Fruit fly (Drosophila melanogaster) whole organism, adult: ENCODE results near the gene Jhbp4.
A peak's percentile ranks its signal among the peaks of the same experiment; 100 is the strongest.

Experiments used
- CG11617 ChIP-seq: fragments of 200-800 bp; sonication (Bioruptor generic); optimal IDR thresholded peaks from 2 replicates; lab custom pipeline; 2017; ENCODE audit warnings: mild to moderate bottlenecking, missing biosample characterization, missing genetic modification reagents, missing genetic modification characterization
- CG12768 ChIP-seq: fragments of 200-800 bp; sonication (Bioruptor generic); optimal IDR thresholded peaks from 2 replicates; lab custom pipeline; 2017; ENCODE audit warnings: missing biosample characterization, missing genetic modification characterization, mild to moderate bottlenecking, moderate library complexity, missing genetic modification reagents
- CG1620 ChIP-seq: fragments of 200-800 bp; sonication (Bioruptor generic); optimal IDR thresholded peaks from 2 replicates; lab custom pipeline; 2016; ENCODE audit warnings: missing biosample characterization, missing genetic modification characterization
- CG5204 ChIP-seq: fragments of 200-800 bp; sonication (Bioruptor generic); optimal IDR thresholded peaks from 2 replicates; lab custom pipeline; 2016; ENCODE audit warnings: missing biosample characterization, missing genetic modification characterization
- CG7045 ChIP-seq: fragments of 200-800 bp; sonication (Bioruptor generic); optimal IDR thresholded peaks from 2 replicates; lab custom pipeline; 2017; ENCODE audit warnings: missing biosample characterization, mild to moderate bottlenecking, missing genetic modification characterization
- Clk ChIP-seq: fragments of 200-800 bp; sonication (Bioruptor generic); optimal IDR thresholded peaks from 2 replicates; lab custom pipeline; 2017; ENCODE audit warnings: missing biosample characterization, missing genetic modification characterization
- Crg-1 ChIP-seq: fragments of 200-800 bp; sonication (Bioruptor generic); optimal IDR thresholded peaks from 2 replicates; lab custom pipeline; 2016; ENCODE audit warnings: missing biosample characterization, missing genetic modification characterization
- Mnt ChIP-seq: fragments of 200-800 bp; sonication (Bioruptor generic); optimal IDR thresholded peaks from 2 replicates; lab custom pipeline; 2016; ENCODE audit warnings: missing biosample characterization, mild to moderate bottlenecking, missing genetic modification characterization
- bab1 ChIP-seq: fragments of 200-800 bp; sonication (Bioruptor generic); optimal IDR thresholded peaks from 3 replicates; lab custom pipeline; 2019; ENCODE audit warnings: missing biosample characterization, mild to moderate bottlenecking, missing genetic modification characterization, moderate library complexity
- cic ChIP-seq: fragments of 200-800 bp; sonication (Bioruptor generic); optimal IDR thresholded peaks from 2 replicates; lab custom pipeline; 2017; ENCODE audit warnings: missing biosample characterization, mild to moderate bottlenecking, missing genetic modification characterization, moderate library complexity
- cnc ChIP-seq, 2 experiments: fragments of >200 bp; optimal IDR thresholded peaks; 2 replicates each; lab custom pipeline; 2017
- kay ChIP-seq: fragments of 200-800 bp; sonication (Bioruptor generic); peaks from one replicate; lab custom pipeline; 2016; ENCODE audit warnings: missing biosample characterization, missing genetic modification characterization, borderline replicate concordance
- ovo ChIP-seq: fragments of 200-800 bp; sonication (Bioruptor generic); optimal IDR thresholded peaks from 2 replicates; lab custom pipeline; 2016; ENCODE audit warnings: missing biosample characterization, missing genetic modification characterization
- toe ChIP-seq: fragments of 200-800 bp; sonication (Bioruptor generic); optimal IDR thresholded peaks from 2 replicates; lab custom pipeline; 2016; ENCODE audit warnings: missing biosample characterization, missing genetic modification characterization

DNA sequence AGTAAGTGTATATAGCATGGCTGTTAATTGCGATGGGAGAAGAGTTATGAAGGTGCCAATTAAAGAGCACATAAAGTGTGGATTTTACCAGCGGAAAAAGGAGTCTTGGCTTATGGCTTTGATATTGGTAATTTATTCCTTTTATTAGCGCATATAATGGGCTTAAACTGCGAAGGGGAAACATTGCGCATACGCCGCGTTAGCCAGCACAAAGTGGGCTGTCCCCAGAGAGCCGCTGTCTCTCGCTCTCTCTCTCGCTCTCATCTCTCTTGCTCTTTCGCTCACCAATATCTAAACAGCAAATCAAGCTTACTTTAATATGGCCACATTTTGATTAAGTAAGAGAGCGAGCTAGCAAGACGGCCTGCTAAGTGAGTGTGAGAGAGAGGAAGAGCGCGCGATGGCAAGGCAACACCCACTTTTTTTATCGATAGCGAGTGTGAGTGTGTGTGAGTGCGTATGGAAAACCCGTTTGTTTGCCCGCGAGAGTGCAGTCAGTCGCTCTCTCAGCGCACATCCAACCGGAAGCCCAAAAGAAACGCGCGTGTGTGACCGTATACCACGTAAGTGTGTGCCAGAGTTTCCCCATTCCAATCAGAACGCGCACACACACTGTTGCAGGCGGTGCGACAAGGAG is 17.6 kb upstream of the Jhbp4 start, which contains the start of gene pnr:
- no peak for TF ChIP-seq CG5204 (GFP tag; lab: Kevin White, UChicago)
- TF ChIP-seq ovo, result peak; percentile 3
- no peak for TF ChIP-seq Clk (GFP tag; lab: Kevin White, UChicago)
- no peak for TF ChIP-seq Crg-1 (GFP tag; lab: Kevin White, UChicago)
- no peak for TF ChIP-seq cic (GFP tag; lab: Kevin White, UChicago)
- no peak for TF ChIP-seq kay
- TF ChIP-seq CG12768 (GFP tag; lab: Kevin White, UChicago), result no peak
- no peak for TF ChIP-seq toe (GFP tag; lab: Kevin White, UChicago)
- TF ChIP-seq cnc (optimal IDR thresholded peaks at IDR 0.05; lab: Kevin White, UChicago), result no peak
- no peak for TF ChIP-seq Mnt (GFP tag; lab: Kevin White, UChicago)
- TF ChIP-seq CG1620 (GFP tag; lab: Kevin White, UChicago), result no peak
- no peak for TF ChIP-seq CG7045
- TF ChIP-seq bab1 (GFP tag; lab: Kevin White, UChicago), result no peak
- no peak for TF ChIP-seq CG11617 (GFP tag; lab: Kevin White, UChicago)
